Worm (Caenorhabditis elegans): Measurements from ENCODE around the gene ZK666.8.

Gene ZK666.8

DNA sequence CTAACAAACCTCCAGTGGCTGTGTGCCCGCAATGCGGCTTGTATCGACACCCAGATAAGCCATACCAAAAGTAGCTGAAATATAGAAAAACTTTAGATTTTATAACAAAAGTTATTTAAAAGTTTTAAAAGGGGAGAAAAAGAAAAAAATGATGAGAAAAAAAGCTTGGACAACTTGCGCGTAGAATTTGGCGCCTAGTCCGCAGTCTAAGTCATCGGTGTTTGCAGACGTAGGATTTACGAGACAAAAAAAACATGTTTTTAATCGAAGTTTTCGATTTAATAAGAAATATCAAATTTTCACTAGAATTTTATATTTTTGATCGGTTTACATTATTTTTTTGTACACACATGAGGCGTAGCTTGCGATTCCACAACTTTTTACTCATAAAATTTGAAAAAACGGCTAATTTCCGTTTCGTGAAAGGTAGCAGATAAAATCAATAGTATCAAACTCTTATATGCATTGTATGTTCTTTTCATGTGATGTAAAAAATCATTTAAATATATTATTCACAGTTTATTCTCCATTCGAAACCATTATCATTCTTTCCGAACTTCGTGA is 49.1 kb upstream of the ZK666.8 start, which contains the start of gene pro-1 (continued):
- TF ChIP-seq nhr-27 (tag; optimal IDR thresholded peaks at IDR 0.05) (peak; percentile 12), hmg-20 (GFP tag; IDR thresholded peaks at IDR 0.05) (peak; percentile 30; the same call in 1 of the 2 replicates), sea-2 (GFP tag; IDR thresholded peaks at IDR 0.05) (0 out of 2 replicates have a peak, but pooled peaks have one; percentile 9), B0261.1 (tag; optimal IDR thresholded peaks at IDR 0.05) (peak; percentile 18), lin-54 (GFP tag; optimal IDR thresholded peaks at IDR 0.05) (peak; percentile 74), chd-7 (tag; optimal IDR thresholded peaks at IDR 0.05) (peak; percentile 94), Y53G8AR.9 (GFP tag; conservative IDR thresholded peaks at IDR 0.05) (peak; percentile 88), F23B12.7 (tag; optimal IDR thresholded peaks at IDR 0.05; ENCODE audit: insufficient read depth) (no peak), Y95B8A.8 (GFP tag; IDR thresholded peaks at IDR 0.05) (peak; percentile 85), ztf-22 (GFP tag; optimal IDR thresholded peaks at IDR 0.05) (peak; percentile 47), snpc-1.3 (tag; optimal IDR thresholded peaks at IDR 0.05; ENCODE audit: insufficient read depth) (peak; percentile 63), madf-6 (GFP tag; IDR thresholded peaks at IDR 0.05) (peak; percentile 79), let-526 (GFP tag; IDR thresholded peaks at IDR 0.05) (peak; percentile 84)

DNA sequence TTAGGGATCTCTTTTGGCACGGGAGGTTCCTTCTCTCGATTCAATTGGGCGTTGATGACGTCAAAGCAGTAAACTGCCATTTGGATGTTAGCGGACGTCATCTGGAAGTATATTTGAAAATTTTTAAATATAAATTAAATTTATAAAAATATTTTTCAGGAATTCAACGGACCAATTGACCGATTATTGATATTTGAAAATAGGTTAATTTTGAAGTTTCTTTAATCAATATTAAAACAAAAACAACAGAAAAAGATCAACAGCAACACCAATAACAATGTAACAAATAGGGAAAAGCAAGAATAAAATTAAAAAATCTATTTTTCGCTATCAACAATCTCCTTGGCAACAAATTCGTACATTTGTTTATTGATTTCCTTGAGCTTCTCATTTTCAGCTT is 46.3 kb upstream of the ZK666.8 start, which contains the start of gene R166.3:
Gene R166.3, minus strand, starts transcription at position 101 of the 400 bp plus-strand sequence.
- TF ChIP-seq gei-17 (GFP tag; optimal IDR thresholded peaks at IDR 0.05) = no peak
- peak; percentile 5 for TF ChIP-seq hrde-1 (tag; optimal IDR thresholded peaks at IDR 0.05; ENCODE audit: borderline replicate concordance)
- no peak for TF ChIP-seq F10E7.11 (tag; optimal IDR thresholded peaks at IDR 0.05)

DNA sequence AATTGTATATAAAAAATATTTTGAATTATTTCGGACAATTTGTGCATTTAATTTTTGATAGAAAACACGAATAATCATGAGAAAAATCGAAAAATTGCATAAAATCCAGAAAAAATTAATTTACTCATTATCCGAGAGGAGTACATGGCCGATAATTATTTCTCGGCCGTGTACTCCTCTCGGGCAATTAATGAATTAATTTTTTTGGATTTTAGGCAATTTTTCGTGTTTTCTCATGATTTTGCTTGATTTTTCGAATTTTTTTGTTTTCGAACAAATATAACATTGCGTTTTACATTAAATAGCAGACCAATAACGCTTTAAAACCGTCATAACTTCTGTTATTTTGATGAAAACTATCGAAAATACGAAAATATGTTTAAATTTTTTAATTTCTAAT is 45.1 kb upstream of the ZK666.8 start:
- TF ChIP-seq snpc-1.1 (tag; optimal IDR thresholded peaks at IDR 0.05; ENCODE audit: insufficient read depth) = no peak
- TF ChIP-seq Y79H2A.3 (GFP tag; conservative IDR thresholded peaks at IDR 0.05) = 0 out of 2 replicates have a peak, but pooled peaks have one; percentile 53
- TF ChIP-seq madf-3 (GFP tag; IDR thresholded peaks at IDR 0.05) = no peak
- peak in 1 of 2 experiments; percentile 24 for TF ChIP-seq let-607 (tag; optimal IDR thresholded peaks at IDR 0.05)
- TF ChIP-seq C06A6.2 (GFP tag; conservative IDR thresholded peaks at IDR 0.05) = no peak
- 0 out of 2 replicates have a peak, but pooled peaks have one; percentile 40 for TF ChIP-seq sea-2 (GFP tag; IDR thresholded peaks at IDR 0.05)
- TF ChIP-seq lsl-1 (GFP tag; optimal IDR thresholded peaks at IDR 0.05) = peak; percentile 4
- peak; percentile 19 to 45 for TF ChIP-seq rec-8 (tag; optimal IDR thresholded peaks at IDR 0.05)
- peak; percentile 31 for TF ChIP-seq athp-1 (tag; optimal IDR thresholded peaks at IDR 0.05)
- 0 out of 2 replicates have a peak, but pooled peaks have one; percentile 11 for TF ChIP-seq attf-3 (GFP tag; conservative IDR thresholded peaks at IDR 0.05)
- no peak for TF ChIP-seq attf-5 (GFP tag; optimal IDR thresholded peaks at IDR 0.05)
- TF ChIP-seq hsf-1 (GFP tag; IDR thresholded peaks at IDR 0.05) = no peak
- no peak for TF ChIP-seq him-1 (tag; optimal IDR thresholded peaks at IDR 0.05)
- TF ChIP-seq ztf-25 (GFP tag; IDR thresholded peaks at IDR 0.05) = no peak
- no peak for TF ChIP-seq hrde-1 (tag; optimal IDR thresholded peaks at IDR 0.05; ENCODE audit: borderline replicate concordance)
- TF ChIP-seq madf-6 (GFP tag; IDR thresholded peaks at IDR 0.05) = peak; percentile 41; the same call in 1 of the 2 replicates
- no peak for TF ChIP-seq lag-1 (GFP tag; IDR thresholded peaks at IDR 0.05)
- TF ChIP-seq nfya-2 (GFP tag; IDR thresholded peaks at IDR 0.05) = no peak
- no peak for TF ChIP-seq ceh-58 (GFP tag; IDR thresholded peaks at IDR 0.05)
- no peak for TF ChIP-seq hmg-1.2 (GFP tag; IDR thresholded peaks at IDR 0.05)
- TF ChIP-seq unc-62 (GFP tag; optimal IDR thresholded peaks at IDR 0.05) = no peak
- no peak for TF ChIP-seq hmg-20 (GFP tag; IDR thresholded peaks at IDR 0.05)
- TF ChIP-seq tbp1 (GFP tag; optimal IDR thresholded peaks at IDR 0.05) = peak; percentile 32
- no peak for TF ChIP-seq snpc-4 (GFP tag; optimal IDR thresholded peaks at IDR 0.05)
- no peak for TF ChIP-seq snpc-4 (tag; optimal IDR thresholded peaks at IDR 0.05)
- 0 out of 2 replicates have a peak, but pooled peaks have one; percentile 39 for TF ChIP-seq K11D2.4 (GFP tag; IDR thresholded peaks at IDR 0.05)
- TF ChIP-seq ceh-40 (GFP tag; IDR thresholded peaks at IDR 0.05) = no peak
- peak; percentile 6 for TF ChIP-seq ceh-27 (GFP tag; optimal IDR thresholded peaks at IDR 0.05)
- peak; percentile 69; the same call in 1 of the 2 replicates for TF ChIP-seq bed-2 (GFP tag; IDR thresholded peaks at IDR 0.05)
- no peak for TF ChIP-seq cebp-2 (GFP tag; IDR thresholded peaks at IDR 0.05)
- TF ChIP-seq mcd-1 (GFP tag; IDR thresholded peaks at IDR 0.05) = peak; percentile 40; the same call in 1 of the 2 replicates
